Worm (Caenorhabditis elegans): ENCODE results near the gene K08H10.6.
A peak's percentile ranks its signal among the peaks of the same experiment; 100 is the strongest.

The K08H10.6 gene

DNA sequence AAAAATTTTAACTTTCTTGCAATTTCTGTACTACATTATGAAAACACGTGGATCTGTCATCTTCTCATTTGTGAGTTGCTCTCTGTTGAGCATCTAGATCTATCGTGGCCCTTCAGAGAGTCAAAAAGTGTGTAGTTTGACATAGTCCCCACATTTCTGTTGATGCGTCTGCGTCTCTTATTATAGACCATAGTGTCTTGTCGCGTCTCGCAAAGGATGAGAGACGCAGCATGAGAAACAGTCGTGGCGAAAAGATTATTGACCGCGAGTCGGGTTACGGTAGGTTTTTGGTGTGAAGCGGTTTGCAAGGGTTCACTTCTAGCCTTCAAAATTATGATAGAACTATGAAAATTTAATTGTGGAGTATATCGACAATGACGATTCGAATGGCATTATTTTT lies 46.6 kb upstream of the K08H10.6 start (continued):
- TF ChIP-seq pat-9 (tag; optimal IDR thresholded peaks at IDR 0.05) (no peak), rnt-1 (tag; optimal IDR thresholded peaks at IDR 0.05) (peak; percentile 20), ceh-2 (tag; optimal IDR thresholded peaks at IDR 0.05) (no peak), ref-2 (tag; optimal IDR thresholded peaks at IDR 0.05) (no peak), dve-1 (tag; optimal IDR thresholded peaks at IDR 0.05) (peak; percentile 51)

DNA sequence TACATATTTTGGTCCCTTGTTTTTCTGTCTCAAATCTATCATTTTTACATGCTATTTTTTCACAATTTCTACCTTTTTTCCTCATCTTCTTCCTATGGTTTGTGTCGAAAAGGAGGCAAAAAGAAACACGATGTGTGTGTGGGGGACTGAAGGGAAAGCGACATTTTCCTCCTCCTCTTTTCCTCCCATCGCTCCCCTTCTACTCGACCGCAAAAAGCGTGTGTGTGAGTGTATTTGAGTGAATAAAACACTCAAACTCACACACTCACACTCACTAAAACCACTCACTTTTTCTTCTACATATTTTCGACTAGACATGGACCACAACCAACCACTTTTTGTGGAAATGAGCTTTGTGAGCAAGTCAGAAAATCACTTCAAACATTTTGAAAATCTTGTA lies 45.8 kb upstream of the K08H10.6 start:
- TF ChIP-seq syd-9 (tag; optimal IDR thresholded peaks at IDR 0.05) (no peak), ceh-30 (tag; optimal IDR thresholded peaks at IDR 0.05) (no peak), ceh-6 (GFP tag; optimal IDR thresholded peaks at IDR 0.05) (peak; percentile 9)

ce11 chrV:10039837-10040236 lies 44.1 kb upstream of the K08H10.6 start:
- TF ChIP-seq eyg-1 (tag; optimal IDR thresholded peaks at IDR 0.05) (no peak), pqm-1 (tag; optimal IDR thresholded peaks at IDR 0.05) (no peak), elt-2 (tag; optimal IDR thresholded peaks at IDR 0.05) (peak; percentile 46), ets-4 (tag; optimal IDR thresholded peaks at IDR 0.05) (peak; percentile 65), unc-86 (tag; optimal IDR thresholded peaks at IDR 0.05) (no peak), ref-2 (tag; optimal IDR thresholded peaks at IDR 0.05) (peak; percentile 52), hlh-13 (GFP tag; optimal IDR thresholded peaks at IDR 0.05) (no peak), tbx-7 (tag; optimal IDR thresholded peaks at IDR 0.05) (no peak), lin-11 (tag; optimal IDR thresholded peaks at IDR 0.05) (no peak), hlh-6 (tag; optimal IDR thresholded peaks at IDR 0.05) (peak; percentile 17), tbx-2 (tag; optimal IDR thresholded peaks at IDR 0.05) (peak; percentile 79), npax-4 (tag; optimal IDR thresholded peaks at IDR 0.05) (no peak), rnt-1 (tag; optimal IDR thresholded peaks at IDR 0.05) (peak; percentile 8), unc-55 (GFP tag; optimal IDR thresholded peaks at IDR 0.05) (peak; percentile 40), sox-2 (GFP tag; IDR thresholded peaks at IDR 0.05) (peak; percentile 31; the same call in 1 of the 2 replicates), K09A11.1 (tag; optimal IDR thresholded peaks at IDR 0.05; ENCODE audit: insufficient read depth) (no peak), ceh-31 (tag; optimal IDR thresholded peaks at IDR 0.05) (peak; percentile 85), ceh-30 (tag; optimal IDR thresholded peaks at IDR 0.05) (peak; percentile 27), nfya-1 (tag; optimal IDR thresholded peaks at IDR 0.05) (peak; percentile 83), dmd-4 (tag; optimal IDR thresholded peaks at IDR 0.05; ENCODE audit: borderline replicate concordance) (peak; percentile 27), ceh-6 (GFP tag; optimal IDR thresholded peaks at IDR 0.05) (peak; percentile 25), sdc-2 (tag; optimal IDR thresholded peaks at IDR 0.05) (peak; percentile 53), syd-9 (tag; optimal IDR thresholded peaks at IDR 0.05) (no peak), ceh-34 (tag; optimal IDR thresholded peaks at IDR 0.05) (peak; percentile 80), ceh-2 (tag; optimal IDR thresholded peaks at IDR 0.05) (no peak), ceh-18 (tag; optimal IDR thresholded peaks at IDR 0.05) (peak; percentile 29), dve-1 (tag; optimal IDR thresholded peaks at IDR 0.05) (peak; percentile 47), fkh-6 (tag; optimal IDR thresholded peaks at IDR 0.05) (no peak), pros-1 (tag; optimal IDR thresholded peaks at IDR 0.05) (peak; percentile 36), C08G9.2 (tag; optimal IDR thresholded peaks at IDR 0.05) (peak; percentile 35)

ce11 chrV:10037040-10037439 lies 41.3 kb upstream of the K08H10.6 start, which contains the start of gene F57A8.1:
Gene F57A8.1, plus strand, starts transcription at chrV:10037340.
- TF ChIP-seq madf-2 (tag; optimal IDR thresholded peaks at IDR 0.05) (no peak), nhr-232 (tag; optimal IDR thresholded peaks at IDR 0.05) (no peak), ets-4 (tag; optimal IDR thresholded peaks at IDR 0.05) (no peak), zip-5 (tag; optimal IDR thresholded peaks at IDR 0.05) (no peak)

DNA sequence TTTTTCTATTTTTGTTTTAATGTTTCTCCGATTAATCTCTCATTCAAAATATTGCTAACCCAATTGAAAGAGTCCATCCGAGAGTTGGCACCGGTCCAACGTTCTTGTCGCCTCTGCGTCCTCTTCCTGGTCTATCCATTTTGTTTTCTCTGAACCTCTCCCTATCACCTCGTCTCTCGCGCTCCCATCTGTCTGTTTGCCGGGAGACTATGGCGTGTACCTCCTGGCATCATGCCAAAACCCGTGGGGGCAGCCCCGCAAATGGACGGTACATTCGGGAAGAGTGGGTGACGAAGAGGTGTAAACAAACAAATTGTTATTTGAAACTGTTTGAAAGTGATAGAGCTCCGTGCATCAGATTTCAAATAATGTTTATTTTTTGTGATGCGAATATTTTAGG lies 40.6 kb upstream of the K08H10.6 start, which contains the start of gene T06E8.2:
Gene T06E8.2 (minus strand): TSS at position 139 of the 400 bp plus-strand sequence.
- TF ChIP-seq tbx-2 (tag; optimal IDR thresholded peaks at IDR 0.05) (peak; percentile 11), ceh-34 (tag; optimal IDR thresholded peaks at IDR 0.05) (peak; percentile 55), ceh-18 (tag; optimal IDR thresholded peaks at IDR 0.05) (peak; percentile 45), ceh-31 (tag; optimal IDR thresholded peaks at IDR 0.05) (peak; percentile 35), nfya-1 (tag; optimal IDR thresholded peaks at IDR 0.05) (peak; percentile 36), fkh-6 (tag; optimal IDR thresholded peaks at IDR 0.05) (no peak)

All from whole organism, late embryonic.